Worm (Caenorhabditis elegans): ENCODE measurements around the gene wago-10.

Gene wago-10

ce11 chrV:347561-348345 is 4.5 kb downstream of the wago-10 start:
- TF ChIP-seq ceh-100 (GFP tag; IDR thresholded peaks at IDR 0.05) (no peak), hlh-12 (tag; optimal IDR thresholded peaks at IDR 0.05) (no peak), egl-44 (GFP tag; IDR thresholded peaks at IDR 0.05) (no peak), lin-54 (GFP tag; optimal IDR thresholded peaks at IDR 0.05) (peak; percentile 34), mxl-1 (tag; optimal IDR thresholded peaks at IDR 0.05) (no peak), hmg-1.2 (GFP tag; IDR thresholded peaks at IDR 0.05) (no peak), gei-17 (GFP tag; optimal IDR thresholded peaks at IDR 0.05) (no peak), egrh-3 (GFP tag; IDR thresholded peaks at IDR 0.05) (peak; percentile 86), cebp-2 (GFP tag; IDR thresholded peaks at IDR 0.05) (no peak), mel-28 (tag; optimal IDR thresholded peaks at IDR 0.05; ENCODE audit: borderline replicate concordance) (no peak), D2030.7 (GFP tag; IDR thresholded peaks at IDR 0.05) (peak; percentile 27; the same call in 1 of the 2 replicates), xnd-1 (tag; optimal IDR thresholded peaks at IDR 0.05) (peak; percentile 16), lsl-1 (GFP tag; optimal IDR thresholded peaks at IDR 0.05) (peak; percentile 72), lin-26 (GFP tag; IDR thresholded peaks at IDR 0.05) (no peak), tbp1 (GFP tag; optimal IDR thresholded peaks at IDR 0.05) (peak; percentile 3), F23B12.7 (tag; optimal IDR thresholded peaks at IDR 0.05; ENCODE audit: insufficient read depth) (no peak), fkh-3 (tag; optimal IDR thresholded peaks at IDR 0.05) (no peak), cebp-1 (GFP tag; IDR thresholded peaks at IDR 0.05) (no peak), cebp-1 (tag; optimal IDR thresholded peaks at IDR 0.05) (no peak), ceh-91 (GFP tag; IDR thresholded peaks at IDR 0.05) (no peak), nfya-1 (tag; optimal IDR thresholded peaks at IDR 0.05; ENCODE audit: borderline replicate concordance, insufficient read depth) (no peak), die-1 (tag; optimal IDR thresholded peaks at IDR 0.05) (no peak), hsf-1 (GFP tag; IDR thresholded peaks at IDR 0.05) (no peak), ztf-18 (tag; optimal IDR thresholded peaks at IDR 0.05) (no peak), efl-1 (GFP tag; optimal IDR thresholded peaks at IDR 0.05) (peak; percentile 2), mcd-1 (GFP tag; IDR thresholded peaks at IDR 0.05) (peak; percentile 63; the same call in 1 of the 2 replicates), zfh-2 (GFP tag; conservative IDR thresholded peaks at IDR 0.05) (peak; percentile 34; the same call in 1 of the 2 replicates), zim-3 (tag; optimal IDR thresholded peaks at IDR 0.05) (no peak), ztf-26 (tag; optimal IDR thresholded peaks at IDR 0.05) (no peak), F33H1.4 (GFP tag; IDR thresholded peaks at IDR 0.05) (peak; percentile 73), madf-6 (GFP tag; IDR thresholded peaks at IDR 0.05) (peak; percentile 61; the same call in 1 of the 2 replicates), nhr-80 (tag; optimal IDR thresholded peaks at IDR 0.05) (no peak), T26A5.8 (tag; optimal IDR thresholded peaks at IDR 0.05) (no peak)

- TF ChIP-seq lin-26 (GFP tag; IDR thresholded peaks at IDR 0.05) = peak; percentile 69; the same call in 1 of the 2 replicates
- TF ChIP-seq unc-130 (GFP tag; optimal IDR thresholded peaks at IDR 0.05) = no peak
- TF ChIP-seq attf-6 (GFP tag; IDR thresholded peaks at IDR 0.05) = no peak
- peak; percentile 69 for TF ChIP-seq ceh-27 (GFP tag; optimal IDR thresholded peaks at IDR 0.05)
- TF ChIP-seq T26A5.8 (tag; optimal IDR thresholded peaks at IDR 0.05) = no peak
- peak; percentile 59 for TF ChIP-seq tlf-1 (GFP tag; optimal IDR thresholded peaks at IDR 0.05)
- TF ChIP-seq zim-3 (tag; optimal IDR thresholded peaks at IDR 0.05) = no peak
- peak; percentile 21 for TF ChIP-seq F23B12.7 (tag; optimal IDR thresholded peaks at IDR 0.05; ENCODE audit: insufficient read depth)
- TF ChIP-seq cebp-1 (GFP tag; IDR thresholded peaks at IDR 0.05) = no peak
- peak; percentile 83 for TF ChIP-seq cebp-1 (tag; optimal IDR thresholded peaks at IDR 0.05)
- TF ChIP-seq aptf-3 (GFP tag; IDR thresholded peaks at IDR 0.05) = no peak
- TF ChIP-seq egl-44 (GFP tag; IDR thresholded peaks at IDR 0.05) = 0 out of 2 replicates have a peak, but pooled peaks have one; percentile 33
- no peak for TF ChIP-seq ccch-3 (GFP tag; optimal IDR thresholded peaks at IDR 0.05)
- TF ChIP-seq Y95B8A.8 (GFP tag; IDR thresholded peaks at IDR 0.05) = peak; percentile 64; the same call in 1 of the 2 replicates
- no peak for TF ChIP-seq egl-18 (GFP tag; IDR thresholded peaks at IDR 0.05)
- TF ChIP-seq die-1 (tag; optimal IDR thresholded peaks at IDR 0.05) = no peak
- peak; percentile 70; the same call in 1 of the 2 replicates for TF ChIP-seq dox-1 (GFP tag; IDR thresholded peaks at IDR 0.05)
- no peak for TF ChIP-seq ztf-28 (GFP tag; IDR thresholded peaks at IDR 0.05)
- no peak for TF ChIP-seq F57C9.4 (tag; optimal IDR thresholded peaks at IDR 0.05)
- TF ChIP-seq bed-1 (GFP tag; IDR thresholded peaks at IDR 0.05) = no peak
- TF ChIP-seq gei-17 (GFP tag; optimal IDR thresholded peaks at IDR 0.05) = peak; percentile 7
- peak; percentile 89 for TF ChIP-seq attf-5 (GFP tag; optimal IDR thresholded peaks at IDR 0.05)
- no peak for TF ChIP-seq ztf-6 (GFP tag; IDR thresholded peaks at IDR 0.05)
These were observed 5.8 kb downstream of the wago-10 start, which contains the start of gene atg-9 for ce11 chrV:349054-349453. atg-9 (plus strand) TSS chrV:349385.
